Worm (Caenorhabditis elegans) whole organism, early embryonic: ENCODE data around the gene nhr-225.

ENCODE experiments used
- B0310.2 ChIP-seq: sonication (generic microtip); optimal IDR thresholded peaks from 2 replicates; lab custom pipeline; 2016; ENCODE audit warnings: mild to moderate bottlenecking, missing genetic modification characterization, missing compliant biosample characterization
- aly-1 ChIP-seq: sonication (generic microtip); optimal IDR thresholded peaks from 2 replicates; lab custom pipeline; 2016; ENCODE audit warnings: missing genetic modification characterization, missing compliant biosample characterization
- ama-1 ChIP-seq: fragments of 150-350 bp; optimal IDR thresholded peaks from 2 replicates; lab custom pipeline; 2014
- ceh-13 ChIP-seq: fragments of 200-800 bp; sonication (Bioruptor generic); optimal IDR thresholded peaks from 2 replicates; lab custom pipeline; 2018; ENCODE audit warnings: mild to moderate bottlenecking, missing genetic modification characterization, missing compliant biosample characterization
- ceh-36 ChIP-seq: sonication (generic microtip); optimal IDR thresholded peaks from 2 replicates; lab custom pipeline; 2016; ENCODE audit warnings: missing genetic modification characterization, inconsistent platforms, missing compliant biosample characterization
- flt-1 ChIP-seq: fragments of 200-800 bp; sonication (Bioruptor generic); IDR thresholded peaks from 2 replicates; pipeline ENCODE4 v1.3.6; 2022; ENCODE audit warnings: missing genetic modification characterization, missing compliant biosample characterization
- hmbx-1 ChIP-seq: sonication (generic microtip); optimal IDR thresholded peaks from 2 replicates; lab custom pipeline; 2016; ENCODE audit warnings: mild to moderate bottlenecking, missing genetic modification characterization, missing compliant biosample characterization
- hmg-4 ChIP-seq: fragments of 200-800 bp; sonication (Bioruptor generic); optimal IDR thresholded peaks from 2 replicates; lab custom pipeline; 2018; ENCODE audit warnings: mild to moderate bottlenecking, missing genetic modification characterization, missing compliant biosample characterization
- pes-1 ChIP-seq: fragments of 200-800 bp; sonication (Bioruptor generic); IDR thresholded peaks from 2 replicates; pipeline ENCODE4 v1.3.6; 2022; ENCODE audit warnings: missing genetic modification reagents, missing genetic modification characterization, missing compliant biosample characterization
- scrt-1 ChIP-seq: fragments of 200-800 bp; sonication (Bioruptor generic); IDR thresholded peaks from 2 replicates; pipeline ENCODE4 v1.3.6; 2022; ENCODE audit warnings: missing genetic modification characterization, missing compliant biosample characterization
- tbx-11 ChIP-seq: fragments of 200-800 bp; sonication (Bioruptor generic); IDR thresholded peaks from 2 replicates; pipeline ENCODE4 v1.3.6; 2022; ENCODE audit warnings: missing genetic modification characterization, missing compliant biosample characterization
- tbx-37 ChIP-seq: fragments of 200-800 bp; sonication (Bioruptor generic); conservative IDR thresholded peaks from 2 replicates; pipeline ENCODE4 v1.3.6; 2022; ENCODE audit warnings: missing genetic modification reagents, missing genetic modification characterization, missing compliant biosample characterization

- no peak for TF ChIP-seq tbx-11 (GFP tag; lab: Robert Waterston, UW)
- no peak for TF ChIP-seq aly-1 (tag; lab: Kevin White, UChicago)
- no peak for TF ChIP-seq ama-1
- TF ChIP-seq tbx-37 = no peak
- TF ChIP-seq pes-1 = no peak
- no peak for TF ChIP-seq flt-1 (GFP tag; lab: Robert Waterston, UW)
- no peak for TF ChIP-seq scrt-1
- TF ChIP-seq ceh-13 (GFP tag; lab: Kevin White, UChicago) = no peak
- no peak for TF ChIP-seq B0310.2 (tag; lab: Kevin White, UChicago)
- TF ChIP-seq ceh-36 = no peak
- TF ChIP-seq hmbx-1 (tag; lab: Kevin White, UChicago) = no peak
- no peak for TF ChIP-seq hmg-4 (GFP tag; lab: Kevin White, UChicago)
Measured at ce11 chrV:2250126-2250590, 40.1 kb downstream of the nhr-225 start, which contains the start of gene cyp-33C7.
